Worm (Caenorhabditis elegans) whole organism, young adult: Measurements from ENCODE around the gene F57G4.1.
"Not testable (repeated sequence)": the region's sequence is repeated elsewhere in the genome, so short reads cannot be mapped to it uniquely, and the experiment has no call there.

Source experiments
- B0035.1 ChIP-seq: sonication (generic microtip); optimal IDR thresholded peaks from 2 replicates; lab custom pipeline; 2016; ENCODE audit warnings: missing genetic modification characterization, mild to moderate bottlenecking, missing compliant biosample characterization, missing genotype, missing genetic modification reagents
- D2030.7 ChIP-seq: fragments of 200-800 bp; sonication (Bioruptor generic); IDR thresholded peaks from 2 replicates; pipeline ENCODE4 v1.3.6; 2022; ENCODE audit warnings: missing genetic modification reagents, missing genetic modification characterization, missing compliant biosample characterization
- F37B4.10 ChIP-seq: fragments of 200-800 bp; sonication (Bioruptor generic); IDR thresholded peaks from 2 replicates; pipeline ENCODE4 v1.3.6; 2022; ENCODE audit warnings: missing genetic modification characterization, missing compliant biosample characterization
- F52B5.7 ChIP-seq: sonication (generic microtip); optimal IDR thresholded peaks from 2 replicates; lab custom pipeline; 2016; ENCODE audit warnings: mild to moderate bottlenecking, missing genetic modification characterization, missing compliant biosample characterization
- K11D2.4 ChIP-seq: fragments of 200-800 bp; sonication (Bioruptor generic); IDR thresholded peaks from 2 replicates; pipeline ENCODE4 v1.3.6; 2022; ENCODE audit warnings: missing genetic modification reagents, missing genetic modification characterization, missing compliant biosample characterization
- Y53G8AR.9 ChIP-seq: fragments of 200-800 bp; sonication (Bioruptor generic); conservative IDR thresholded peaks from 2 replicates; pipeline ENCODE4 v1.3.6; 2022; ENCODE audit warnings: missing genetic modification reagents, missing genetic modification characterization, missing compliant biosample characterization
- Y56A3A.18 ChIP-seq: fragments of 200-800 bp; sonication (Bioruptor generic); IDR thresholded peaks from 2 replicates; pipeline ENCODE4 v1.3.6; 2022; ENCODE audit warnings: missing genetic modification reagents, missing genetic modification characterization, missing compliant biosample characterization
- Y67H2A.10 ChIP-seq: fragments of 200-800 bp; sonication (Bioruptor generic); conservative IDR thresholded peaks from 2 replicates; pipeline ENCODE4 v1.3.6; 2022; ENCODE audit warnings: missing genetic modification reagents, missing genetic modification characterization, missing compliant biosample characterization
- Y79H2A.3 ChIP-seq: fragments of 200-800 bp; sonication (Bioruptor generic); conservative IDR thresholded peaks from 2 replicates; pipeline ENCODE4 v1.3.6; 2022; ENCODE audit warnings: missing genetic modification reagents, missing genetic modification characterization, missing compliant biosample characterization
- Y95B8A.8 ChIP-seq: fragments of 200-800 bp; sonication (Bioruptor generic); IDR thresholded peaks from 2 replicates; pipeline ENCODE4 v1.3.6; 2022; ENCODE audit warnings: missing genetic modification reagents, missing genetic modification characterization, missing compliant biosample characterization
- aptf-2 ChIP-seq: fragments of 200-800 bp; sonication (Bioruptor generic); conservative IDR thresholded peaks from 2 replicates; pipeline ENCODE4 v1.3.6; 2022; ENCODE audit warnings: missing genetic modification reagents, missing genetic modification characterization, missing compliant biosample characterization
- attf-3 ChIP-seq: fragments of 200-800 bp; sonication (Bioruptor generic); conservative IDR thresholded peaks from 2 replicates; pipeline ENCODE4 v1.3.6; 2022; ENCODE audit warnings: missing genetic modification reagents, missing genetic modification characterization, missing compliant biosample characterization
- attf-6 ChIP-seq: fragments of 200-800 bp; sonication (Bioruptor generic); IDR thresholded peaks from 2 replicates; pipeline ENCODE4 v1.3.6; 2022; ENCODE audit warnings: missing genetic modification reagents, missing genetic modification characterization, missing compliant biosample characterization
- ccch-3 ChIP-seq: fragments of 200-800 bp; sonication (Bioruptor generic); optimal IDR thresholded peaks from 2 replicates; lab custom pipeline; 2018; ENCODE audit warnings: mild to moderate bottlenecking, missing genetic modification characterization, missing compliant biosample characterization
- cebp-1 ChIP-seq, 2 experiments: fragments of 200-800 bp in 1 of 2; sonication (Bioruptor generic) in 1 of 2; sonication (generic microtip) in 1 of 2; IDR thresholded peaks in 1 of 2; optimal IDR thresholded peaks in 1 of 2; 2 replicates each; pipeline versions ENCODE4 v1.3.6 to Lab custom; 2017 to 2022; ENCODE audit warnings: missing compliant biosample characterization in 2 of 2, missing genetic modification characterization in 2 of 2, mild to moderate bottlenecking in 1 of 2, missing genetic modification reagents in 1 of 2, moderate library complexity in 1 of 2
- ceh-100 ChIP-seq: fragments of 200-800 bp; sonication (Bioruptor generic); IDR thresholded peaks from 2 replicates; pipeline ENCODE4 v1.3.6; 2022; ENCODE audit warnings: missing genetic modification reagents, missing genetic modification characterization, missing compliant biosample characterization
- dpff-1 ChIP-seq: sonication (generic microtip); optimal IDR thresholded peaks from 2 replicates; lab custom pipeline; 2017; ENCODE audit warnings: mild to moderate bottlenecking, missing genetic modification characterization, missing compliant biosample characterization
- dpl-1 ChIP-seq: fragments of 150-350 bp; optimal IDR thresholded peaks from 2 replicates; lab custom pipeline; 2014; ENCODE audit warnings: missing biosample characterization, missing genetic modification reagents, missing genetic modification characterization
- efl-1 ChIP-seq: fragments of 150-350 bp; optimal IDR thresholded peaks from 2 replicates; lab custom pipeline; 2014; ENCODE audit warnings: missing biosample characterization, missing genetic modification reagents, missing genetic modification characterization
- egl-44 ChIP-seq: fragments of 200-800 bp; sonication (Bioruptor generic); IDR thresholded peaks from 2 replicates; pipeline ENCODE4 v1.3.6; 2022; ENCODE audit warnings: missing genetic modification reagents, missing genetic modification characterization, missing compliant biosample characterization
- hrde-1 ChIP-seq: sonication (generic microtip); optimal IDR thresholded peaks from 2 replicates; lab custom pipeline; 2016; ENCODE audit warnings: missing genetic modification characterization, mild to moderate bottlenecking, missing compliant biosample characterization, moderate library complexity, missing genotype, missing genetic modification reagents, borderline replicate concordance
- let-607 ChIP-seq, 2 experiments: fragments of 200-800 bp in 1 of 2; sonication (Bioruptor generic) in 1 of 2; sonication (generic microtip) in 1 of 2; optimal IDR thresholded peaks; 2 replicates each; lab custom pipeline; 2016 to 2018; ENCODE audit warnings: mild to moderate bottlenecking in 2 of 2, missing compliant biosample characterization in 2 of 2, missing genetic modification characterization in 2 of 2, moderate library complexity in 2 of 2, missing genotype in 1 of 2
- lin-35 ChIP-seq, 3 experiments: fragments of 150-350 bp in 2 of 3; sonication (generic microtip) in 1 of 3; optimal IDR thresholded peaks; 2 replicates each; lab custom pipeline; 2014 to 2018; ENCODE audit warnings: missing biosample characterization in 3 of 3, missing genetic modification characterization in 3 of 3, missing genetic modification reagents in 3 of 3
- lsy-27 ChIP-seq: sonication (generic microtip); optimal IDR thresholded peaks from 2 replicates; lab custom pipeline; 2017; ENCODE audit warnings: missing genetic modification characterization, mild to moderate bottlenecking, missing compliant biosample characterization, antibody characterized with exemption, missing genotype, borderline replicate concordance; ENCODE audit not compliant: insufficient read depth
- madf-6 ChIP-seq: fragments of 200-800 bp; sonication (Bioruptor generic); IDR thresholded peaks from 2 replicates; pipeline ENCODE4 v1.3.6; 2022; ENCODE audit warnings: missing genetic modification reagents, missing genetic modification characterization, missing compliant biosample characterization
- nfya-1 ChIP-seq: sonication (generic microtip); optimal IDR thresholded peaks from 2 replicates; lab custom pipeline; 2017; ENCODE audit warnings: antibody characterized with exemption, missing compliant biosample characterization, missing genetic modification characterization, borderline replicate concordance; ENCODE audit not compliant: insufficient read depth
- nhr-80 ChIP-seq: sonication (generic microtip); optimal IDR thresholded peaks from 2 replicates; lab custom pipeline; 2016; ENCODE audit warnings: missing genetic modification characterization, missing compliant biosample characterization
- sea-2 ChIP-seq: fragments of 200-800 bp; sonication (Bioruptor generic); IDR thresholded peaks from 2 replicates; pipeline ENCODE4 v1.3.6; 2022; ENCODE audit warnings: missing genetic modification characterization, missing compliant biosample characterization
- snpc-4 ChIP-seq, 5 experiments: fragments of 150-350 bp in 1 of 5; sonication (generic microtip) in 4 of 5; optimal IDR thresholded peaks; 2 replicates each; lab custom pipeline; 2014 to 2018; ENCODE audit warnings: missing genetic modification characterization in 5 of 5, missing biosample characterization in 3 of 5, antibody characterized with exemption in 2 of 5, mild to moderate bottlenecking in 2 of 5, missing compliant biosample characterization in 2 of 5, missing genotype in 2 of 5, moderate library complexity in 2 of 5, missing genetic modification reagents in 1 of 5
- unc-130 ChIP-seq: sonication (generic microtip); optimal IDR thresholded peaks from 2 replicates; lab custom pipeline; 2016; ENCODE audit warnings: missing genetic modification reagents, missing genetic modification characterization, missing compliant biosample characterization
- zfh-2 ChIP-seq: fragments of 200-800 bp; sonication (Bioruptor generic); conservative IDR thresholded peaks from 2 replicates; pipeline ENCODE4 v1.3.6; 2022; ENCODE audit warnings: missing genetic modification reagents, missing genetic modification characterization, missing compliant biosample characterization
- ztf-18 ChIP-seq: sonication (generic microtip); optimal IDR thresholded peaks from 2 replicates; lab custom pipeline; 2016; ENCODE audit warnings: missing genotype, mild to moderate bottlenecking, missing genetic modification characterization, missing compliant biosample characterization
- ztf-25 ChIP-seq: fragments of 200-800 bp; sonication (Bioruptor generic); IDR thresholded peaks from 2 replicates; pipeline ENCODE4 v1.3.6; 2022; ENCODE audit warnings: missing genetic modification reagents, missing genetic modification characterization, missing compliant biosample characterization
- ztf-26 ChIP-seq: sonication (generic microtip); optimal IDR thresholded peaks from 2 replicates; lab custom pipeline; 2017; ENCODE audit warnings: missing genetic modification characterization, missing compliant biosample characterization

F57G4.1 gene

ce11 chrV:17595691-17596090 lies 27.6 kb upstream of the F57G4.1 start:
- TF ChIP-seq efl-1, result no peak
- TF ChIP-seq zfh-2 (GFP tag; lab: Robert Waterston, UW), result peak; percentile 70
- TF ChIP-seq, all 124 proteins: peak for 1

- TF ChIP-seq ztf-25 (GFP tag; lab: Robert Waterston, UW) (no peak), nhr-80 (tag; lab: Kevin White, UChicago) (peak; percentile 41), B0035.1 (tag; lab: Kevin White, UChicago) (no peak), ztf-26 (tag; lab: Kevin White, UChicago) (no peak), sea-2 (GFP tag; lab: Robert Waterston, UW) (no peak), Y95B8A.8 (no peak), snpc-4 (GFP tag; optimal IDR thresholded peaks at IDR 0.05; lab: Kevin White, UChicago) (no peak), snpc-4 (tag; optimal IDR thresholded peaks at IDR 0.05; lab: Kevin White, UChicago) (peak in 3 of 4 experiments; percentile 30 to 73 (median 47)), lin-35 (GFP tag; optimal IDR thresholded peaks at IDR 0.05; lab: Kevin White, UChicago) (no peak)
These were observed 24.5 kb upstream of the F57G4.1 start, which contains the start of gene Y6G8.2 for ce11 chrV:17598810-17599209. Gene Y6G8.2, minus strand, starts transcription at chrV:17598956.

- TF ChIP-seq madf-6 (GFP tag; lab: Robert Waterston, UW) (0 out of 2 replicates have a peak, but pooled peaks have one; percentile 25), ccch-3 (GFP tag; lab: Kevin White, UChicago) (no peak), Y56A3A.18 (no peak), lsy-27 (tag; lab: Kevin White, UChicago) (no peak), hrde-1 (tag; lab: Kevin White, UChicago) (no peak), ztf-18 (tag; lab: Kevin White, UChicago) (no peak)
These were observed 21.8 kb upstream of the F57G4.1 start, which contains the start of gene ztf-25 for ce11 chrV:17601520-17601919. Gene ztf-25, plus strand, starts transcription at chrV:17601820.

- TF ChIP-seq F37B4.10 (GFP tag; lab: Robert Waterston, UW), result 0 out of 2 replicates have a peak, but pooled peaks have one; percentile 39
These were observed 17.3 kb upstream of the F57G4.1 start, which contains the start of gene Y6G8.16 for ce11 chrV:17606050-17606449. Gene Y6G8.16, plus strand, starts transcription at chrV:17606350.

ce11 chrV:17607797-17608196 lies 15.5 kb upstream of the F57G4.1 start, which contains the start of gene srz-91:
Gene srz-91, plus strand, starts transcription at chrV:17608097.
- TF ChIP-seq cebp-1 (GFP tag; IDR thresholded peaks at IDR 0.05; lab: Robert Waterston, UW) (no peak), cebp-1 (tag; optimal IDR thresholded peaks at IDR 0.05; lab: Kevin White, UChicago) (no peak), F52B5.7 (tag; lab: Kevin White, UChicago) (no peak), let-607 (tag; optimal IDR thresholded peaks at IDR 0.05; lab: Kevin White, UChicago) (no peak)
- TF ChIP-seq, all 124 proteins: peak for 0

ce11 chrV:17610503-17610902 lies 12.8 kb upstream of the F57G4.1 start, which contains the start of gene Y6G8.15:
Gene Y6G8.15, minus strand, starts transcription at chrV:17610603.
- TF ChIP-seq unc-130 (GFP tag; lab: Kevin White, UChicago); cebp-1 (GFP tag; IDR thresholded peaks at IDR 0.05; lab: Robert Waterston, UW); cebp-1 (tag; optimal IDR thresholded peaks at IDR 0.05; lab: Kevin White, UChicago); attf-3: not testable (repeated sequence)

ce11 chrV:17614251-17614650 lies 9.1 kb upstream of the F57G4.1 start, which contains the start of gene Y6G8.14:
Gene Y6G8.14, minus strand, starts transcription at chrV:17614351.
- TF ChIP-seq K11D2.4 (no peak), ceh-100 (GFP tag; lab: Robert Waterston, UW) (no peak), egl-44 (no peak), madf-6 (GFP tag; lab: Robert Waterston, UW) (no peak), dpl-1 (no peak), Y53G8AR.9 (no peak), nfya-1 (tag; lab: Kevin White, UChicago) (no peak), aptf-2 (no peak), D2030.7 (GFP tag; lab: Robert Waterston, UW) (no peak), Y67H2A.10 (no peak), attf-6 (GFP tag; lab: Robert Waterston, UW) (no peak), dpff-1 (tag; lab: Kevin White, UChicago) (no peak), Y79H2A.3 (GFP tag; lab: Robert Waterston, UW) (no peak)
